Fruit fly (Drosophila melanogaster) whole organism, embryonic: Measurements from ENCODE around the gene RtcB.

ENCODE experiments used
- Ada2b ChIP-seq: fragments of 200-800 bp; sonication (Bioruptor generic); IDR thresholded peaks from 2 replicates; pipeline ENCODE4 v1.3.6; 2022; ENCODE audit warnings: missing biosample characterization, missing genetic modification characterization
- Antp ChIP-seq: fragments of 200-800 bp; sonication (Bioruptor generic); optimal IDR thresholded peaks from 3 replicates; lab custom pipeline; 2016; ENCODE audit warnings: missing biosample characterization, missing genetic modification characterization
- Bdp1 ChIP-seq: fragments of 200-800 bp; sonication (Bioruptor generic); optimal IDR thresholded peaks from 3 replicates; lab custom pipeline; 2016; ENCODE audit warnings: missing biosample characterization, missing genetic modification characterization
- CG1024 ChIP-seq: fragments of 200-800 bp; sonication (Bioruptor generic); IDR thresholded peaks from 2 replicates; pipeline ENCODE4 v1.3.6; 2022; ENCODE audit warnings: missing biosample characterization, missing genetic modification characterization
- CG10543 ChIP-seq: fragments of 200-800 bp; sonication (Bioruptor generic); optimal IDR thresholded peaks from 3 replicates; lab custom pipeline; 2017; ENCODE audit warnings: missing biosample characterization, mild to moderate bottlenecking, missing genetic modification characterization, moderate library complexity
- CG11398 ChIP-seq: fragments of 200-800 bp; sonication (Bioruptor generic); optimal IDR thresholded peaks from 2 replicates; lab custom pipeline; 2016; ENCODE audit warnings: missing biosample characterization, missing genetic modification characterization
- CG12104 ChIP-seq: fragments of 200-800 bp; sonication (Bioruptor generic); optimal IDR thresholded peaks from 3 replicates; lab custom pipeline; 2016; ENCODE audit warnings: missing biosample characterization, missing genetic modification characterization
- CG14050 ChIP-seq: fragments of 200-800 bp; sonication (Bioruptor generic); IDR thresholded peaks from 3 replicates; pipeline ENCODE4 v1.3.6; 2022; ENCODE audit warnings: missing biosample characterization, missing genetic modification characterization
- CG15073 ChIP-seq: fragments of 200-800 bp; sonication (Bioruptor generic); optimal IDR thresholded peaks from 2 replicates; lab custom pipeline; 2016; ENCODE audit warnings: missing biosample characterization, missing genetic modification characterization
- CG1529 ChIP-seq: fragments of 200-800 bp; sonication (Bioruptor generic); optimal IDR thresholded peaks from 3 replicates; lab custom pipeline; 2018; ENCODE audit warnings: missing biosample characterization, missing genetic modification characterization
- CG1647 ChIP-seq: fragments of 200-800 bp; sonication (Bioruptor generic); optimal IDR thresholded peaks from 3 replicates; lab custom pipeline; 2016; ENCODE audit warnings: missing biosample characterization, missing genetic modification characterization
- CG16813 ChIP-seq: fragments of 200-800 bp; sonication (Bioruptor generic); IDR thresholded peaks from 3 replicates; pipeline ENCODE4 v1.3.6; 2022; ENCODE audit warnings: missing biosample characterization, missing genetic modification characterization; ENCODE audit not compliant: partially characterized antibody
- CG16815 ChIP-seq: fragments of 200-800 bp; sonication (Bioruptor generic); optimal IDR thresholded peaks from 3 replicates; lab custom pipeline; 2017; ENCODE audit warnings: missing biosample characterization, mild to moderate bottlenecking, missing genetic modification characterization
- CG16863 ChIP-seq: fragments of 200-800 bp; sonication (Bioruptor generic); optimal IDR thresholded peaks from 3 replicates; lab custom pipeline; 2016; ENCODE audit warnings: missing biosample characterization, missing genetic modification characterization
- CG2889 ChIP-seq: fragments of 200-800 bp; sonication (Bioruptor generic); IDR thresholded peaks from 3 replicates; pipeline ENCODE4 v1.3.6; 2022; ENCODE audit warnings: missing biosample characterization, missing genetic modification characterization
- CG3407 ChIP-seq: fragments of 200-800 bp; sonication (Bioruptor generic); optimal IDR thresholded peaks from 2 replicates; lab custom pipeline; 2018; ENCODE audit warnings: missing biosample characterization, mild to moderate bottlenecking, missing genetic modification characterization
- CG3847 ChIP-seq: fragments of 200-800 bp; sonication (Bioruptor generic); IDR thresholded peaks from 2 replicates; pipeline ENCODE4 v1.3.6; 2022; ENCODE audit warnings: missing biosample characterization, missing genetic modification characterization
- CG4707 ChIP-seq: fragments of 200-800 bp; sonication (Bioruptor generic); optimal IDR thresholded peaks from 2 replicates; lab custom pipeline; 2018; ENCODE audit warnings: missing biosample characterization, mild to moderate bottlenecking, missing genetic modification characterization, moderate library complexity
- CG4730 ChIP-seq: fragments of 200-800 bp; sonication (Bioruptor generic); IDR thresholded peaks from 2 replicates; pipeline ENCODE4 v1.3.6; 2022; ENCODE audit warnings: missing biosample characterization, missing genetic modification characterization
- CG6765 ChIP-seq: fragments of 200-800 bp; sonication (Bioruptor generic); optimal IDR thresholded peaks from 3 replicates; lab custom pipeline; 2017; ENCODE audit warnings: missing biosample characterization, mild to moderate bottlenecking, missing genetic modification characterization
- CG7786 ChIP-seq: fragments of 200-800 bp; sonication (Bioruptor generic); optimal IDR thresholded peaks from 2 replicates; lab custom pipeline; 2016; ENCODE audit warnings: missing biosample characterization, missing genetic modification characterization
- CG7963 ChIP-seq: fragments of 200-800 bp; sonication (Bioruptor generic); IDR thresholded peaks from 3 replicates; pipeline ENCODE4 v1.3.6; 2022; ENCODE audit warnings: missing biosample characterization, missing genetic modification characterization; ENCODE audit not compliant: partially characterized antibody
- Camta ChIP-seq: fragments of 200-800 bp; sonication (Bioruptor generic); optimal IDR thresholded peaks from 2 replicates; lab custom pipeline; 2016; ENCODE audit warnings: missing biosample characterization, missing genetic modification characterization
- Ets65A ChIP-seq: fragments of 200-800 bp; sonication (Bioruptor generic); peaks from one replicate; lab custom pipeline; 2016; ENCODE audit warnings: missing biosample characterization, missing genetic modification characterization
- HLH54F ChIP-seq: fragments of 200-800 bp; sonication (Bioruptor generic); optimal IDR thresholded peaks from 3 replicates; lab custom pipeline; 2016; ENCODE audit warnings: missing biosample characterization, missing genetic modification characterization
- Nf-YA ChIP-seq: fragments of 200-800 bp; sonication (Bioruptor generic); IDR thresholded peaks from 2 replicates; pipeline ENCODE4 v1.3.6; 2022; ENCODE audit warnings: missing biosample characterization, missing genetic modification characterization
- Sin3A ChIP-seq: fragments of >200 bp; optimal IDR thresholded peaks from 2 replicates; lab custom pipeline; 2018
- Stat92E ChIP-seq, 3 experiments: fragments of >200 bp in 2 of 3; fragments of 200-800 bp in 1 of 3; sonication (Bioruptor generic) in 1 of 3; optimal IDR thresholded peaks; 2 replicates each; lab custom pipeline; 2017 to 2019; ENCODE audit warnings: missing biosample characterization in 3 of 3, missing genetic modification characterization in 3 of 3, mild to moderate bottlenecking in 1 of 3, moderate library complexity in 1 of 3
- cas ChIP-seq: fragments of 200-800 bp; sonication (Bioruptor generic); IDR thresholded peaks from 2 replicates; pipeline ENCODE4 v1.3.6; 2022; ENCODE audit warnings: missing biosample characterization, missing genetic modification characterization
- cato ChIP-seq: fragments of 200-800 bp; sonication (Bioruptor generic); optimal IDR thresholded peaks from 2 replicates; lab custom pipeline; 2016; ENCODE audit warnings: missing biosample characterization, missing genetic modification characterization, borderline replicate concordance
- cg ChIP-seq: fragments of 200-800 bp; sonication (Bioruptor generic); optimal IDR thresholded peaks from 3 replicates; lab custom pipeline; 2019; ENCODE audit warnings: missing biosample characterization, mild to moderate bottlenecking, missing genetic modification characterization, moderate library complexity
- croc ChIP-seq: fragments of 200-800 bp; sonication (Bioruptor generic); conservative IDR thresholded peaks from 3 replicates; pipeline ENCODE4 v1.3.6; 2022; ENCODE audit warnings: missing biosample characterization, missing genetic modification characterization
- danr ChIP-seq: fragments of 200-800 bp; sonication (Bioruptor generic); IDR thresholded peaks from 2 replicates; pipeline ENCODE4 v1.3.6; 2022; ENCODE audit warnings: missing biosample characterization, missing genetic modification characterization
- ftz-f1 ChIP-seq: fragments of 200-800 bp; sonication (Bioruptor generic); optimal IDR thresholded peaks from 2 replicates; lab custom pipeline; 2016; ENCODE audit warnings: missing biosample characterization, missing genetic modification characterization
- gsb ChIP-seq: fragments of 200-800 bp; sonication (Bioruptor generic); IDR thresholded peaks from 2 replicates; pipeline ENCODE4 v1.3.6; 2022; ENCODE audit warnings: missing biosample characterization, missing genetic modification characterization
- jing ChIP-seq: fragments of 200-800 bp; sonication (Bioruptor generic); optimal IDR thresholded peaks from 2 replicates; lab custom pipeline; 2018; ENCODE audit warnings: missing biosample characterization, mild to moderate bottlenecking, missing genetic modification characterization
- knrl ChIP-seq: fragments of 200-800 bp; sonication (Bioruptor generic); IDR thresholded peaks from 3 replicates; pipeline ENCODE4 v1.3.6; 2022; ENCODE audit warnings: missing biosample characterization, missing genetic modification characterization; ENCODE audit not compliant: partially characterized antibody
- lmd ChIP-seq: fragments of 200-800 bp; sonication (Bioruptor generic); IDR thresholded peaks from 2 replicates; pipeline ENCODE4 v1.3.6; 2022; ENCODE audit warnings: missing biosample characterization, missing genetic modification characterization
- mirr ChIP-seq: fragments of 200-800 bp; sonication (Bioruptor generic); optimal IDR thresholded peaks from 3 replicates; lab custom pipeline; 2018; ENCODE audit warnings: missing biosample characterization, mild to moderate bottlenecking, missing genetic modification characterization
- nerfin-1 ChIP-seq: fragments of 200-800 bp; sonication (Bioruptor generic); optimal IDR thresholded peaks from 3 replicates; lab custom pipeline; 2019; ENCODE audit warnings: missing biosample characterization, mild to moderate bottlenecking, missing genetic modification characterization, moderate library complexity
- odd ChIP-seq: fragments of 200-800 bp; sonication (Bioruptor generic); optimal IDR thresholded peaks from 2 replicates; lab custom pipeline; 2017; ENCODE audit warnings: missing biosample characterization, mild to moderate bottlenecking, missing genetic modification characterization
- pfk ChIP-seq: fragments of 200-800 bp; sonication (Bioruptor generic); optimal IDR thresholded peaks from 2 replicates; lab custom pipeline; 2018; ENCODE audit warnings: missing biosample characterization, mild to moderate bottlenecking, missing genetic modification characterization, moderate library complexity
- pnt ChIP-seq: fragments of 200-800 bp; sonication (Bioruptor generic); optimal IDR thresholded peaks from 3 replicates; lab custom pipeline; 2016; ENCODE audit warnings: missing biosample characterization, missing genetic modification characterization
- prd ChIP-seq, 3 experiments: fragments of >200 bp in 2 of 3; fragments of 200-800 bp in 1 of 3; sonication (Bioruptor generic) in 1 of 3; optimal IDR thresholded peaks in 2 of 3; IDR thresholded peaks in 1 of 3; 2 replicates in 2 of 3; 3 replicates in 1 of 3; pipeline versions ENCODE4 v1.3.6 to Lab custom; 2017 to 2022; ENCODE audit warnings: missing biosample characterization in 1 of 3, missing genetic modification characterization in 1 of 3
- slou ChIP-seq: fragments of 200-800 bp; sonication (Bioruptor generic); optimal IDR thresholded peaks from 3 replicates; lab custom pipeline; 2016; ENCODE audit warnings: missing biosample characterization, missing genetic modification characterization
- stc ChIP-seq: fragments of 200-800 bp; sonication (Bioruptor generic); IDR thresholded peaks from 2 replicates; pipeline ENCODE4 v1.3.6; 2022; ENCODE audit warnings: missing biosample characterization, missing genetic modification characterization
- usp ChIP-seq: fragments of >200 bp; optimal IDR thresholded peaks from 2 replicates; lab custom pipeline; 2017; ENCODE audit warnings: missing biosample characterization, missing genetic modification characterization
- yki ChIP-seq: fragments of >200 bp; optimal IDR thresholded peaks from 3 replicates; lab custom pipeline; 2018
- zen ChIP-seq: fragments of 200-800 bp; sonication (Bioruptor generic); optimal IDR thresholded peaks from 3 replicates; lab custom pipeline; 2018; ENCODE audit warnings: missing biosample characterization, mild to moderate bottlenecking, missing genetic modification characterization, moderate library complexity
- zen2 ChIP-seq: fragments of 200-800 bp; sonication (Bioruptor generic); IDR thresholded peaks from 3 replicates; pipeline ENCODE4 v1.3.6; 2022; ENCODE audit warnings: missing biosample characterization, missing genetic modification characterization; ENCODE audit not compliant: partially characterized antibody
- zf30C ChIP-seq: fragments of 200-800 bp; sonication (Bioruptor generic); optimal IDR thresholded peaks from 3 replicates; lab custom pipeline; 2018; ENCODE audit warnings: missing biosample characterization, mild to moderate bottlenecking, missing genetic modification characterization

The RtcB gene

dm6 chr2L:19444734-19445140 is 14.3 kb downstream of the RtcB start, which contains the start of gene Hs2st (continued):
- TF ChIP-seq yki (lab: Kevin White, UChicago): no peak
- TF ChIP-seq cas (GFP tag; lab: Robert Waterston, UW): peak; percentile 89
- TF ChIP-seq prd (optimal IDR thresholded peaks at IDR 0.05; lab: Kevin White, UChicago): no peak
- peak; percentile 97 for TF ChIP-seq prd (GFP tag; IDR thresholded peaks at IDR 0.05; lab: Robert Waterston, UW)
- TF ChIP-seq CG7786 (GFP tag; lab: Kevin White, UChicago): peak; percentile 96
- peak; percentile 59; the same call in 1 of the 2 replicates for TF ChIP-seq CG1024 (GFP tag; lab: Robert Waterston, UW)
- no peak for TF ChIP-seq zf30C (GFP tag; lab: Kevin White, UChicago)
- peak; percentile 92 for TF ChIP-seq CG1647
- peak; percentile 91 for TF ChIP-seq Bdp1
- peak; percentile 90 for TF ChIP-seq Camta
- peak; percentile 34 for TF ChIP-seq pfk (GFP tag; lab: Kevin White, UChicago)
- peak; percentile 81 for TF ChIP-seq stc (GFP tag; lab: Robert Waterston, UW)
- peak; percentile 82 for TF ChIP-seq CG1529 (GFP tag; lab: Kevin White, UChicago)
- TF ChIP-seq odd (GFP tag; lab: Kevin White, UChicago): peak; percentile 69
- TF ChIP-seq CG16815 (GFP tag; lab: Kevin White, UChicago): peak; percentile 94
- peak; percentile 93 for TF ChIP-seq slou (GFP tag; lab: Kevin White, UChicago)
- TF ChIP-seq pnt (GFP tag; lab: Kevin White, UChicago): peak; percentile 95
- peak; percentile 24 for TF ChIP-seq CG4707
- TF ChIP-seq CG10543 (GFP tag; lab: Kevin White, UChicago): peak; percentile 91
- peak; percentile 79 for TF ChIP-seq mirr (GFP tag; lab: Kevin White, UChicago)
- peak; percentile 90 for TF ChIP-seq CG2889 (GFP tag; lab: Robert Waterston, UW)
- TF ChIP-seq HLH54F (GFP tag; lab: Kevin White, UChicago): peak; percentile 97
- peak; percentile 94 for TF ChIP-seq cato (GFP tag; lab: Kevin White, UChicago)
- TF ChIP-seq CG15073 (GFP tag; lab: Kevin White, UChicago): peak; percentile 80
- TF ChIP-seq Sin3A (lab: Kevin White, UChicago): peak; percentile 98
- TF ChIP-seq CG11398 (GFP tag; lab: Kevin White, UChicago): peak; percentile 84
- TF ChIP-seq gsb (GFP tag; lab: Robert Waterston, UW): peak; percentile 68
- peak in 1 of 3 experiments; percentile 59 for TF ChIP-seq Stat92E (GFP tag; optimal IDR thresholded peaks at IDR 0.05; lab: Kevin White, UChicago)
- no peak for TF ChIP-seq usp (GFP tag; lab: Kevin White, UChicago)
- peak; percentile 91 for TF ChIP-seq croc
- peak; percentile 52; the same call in 2 of the 3 replicates for TF ChIP-seq CG16813 (GFP tag; lab: Robert Waterston, UW)
- peak; percentile 90 for TF ChIP-seq Ada2b (GFP tag; lab: Robert Waterston, UW)
- peak; percentile 74 for TF ChIP-seq jing (GFP tag; lab: Kevin White, UChicago)
- TF ChIP-seq CG7963 (GFP tag; lab: Robert Waterston, UW): no peak
- TF ChIP-seq danr (GFP tag; lab: Robert Waterston, UW): peak; percentile 89
- TF ChIP-seq cg (GFP tag; lab: Kevin White, UChicago): no peak
- TF ChIP-seq ftz-f1 (GFP tag; lab: Kevin White, UChicago): peak; percentile 88
- TF ChIP-seq lmd (GFP tag; lab: Robert Waterston, UW): peak; percentile 96
- peak; percentile 86 for TF ChIP-seq CG16863
- TF ChIP-seq zen2: no peak
- TF ChIP-seq Ets65A (GFP tag; lab: Kevin White, UChicago): peak; percentile 100
- TF ChIP-seq CG3847 (GFP tag; lab: Robert Waterston, UW): peak; percentile 97
- peak; percentile 59; the same call in 2 of the 3 replicates for TF ChIP-seq knrl (GFP tag; lab: Robert Waterston, UW)
- TF ChIP-seq CG14050 (GFP tag; lab: Robert Waterston, UW): peak; percentile 86
- TF ChIP-seq CG6765 (GFP tag; lab: Kevin White, UChicago): peak; percentile 71
- peak; percentile 98 for TF ChIP-seq nerfin-1 (tag; lab: Kevin White, UChicago)
- TF ChIP-seq Antp: peak; percentile 96
- peak; percentile 90 for TF ChIP-seq CG4730 (GFP tag; lab: Robert Waterston, UW)
- TF ChIP-seq CG3407 (GFP tag; lab: Kevin White, UChicago): peak; percentile 74
- TF ChIP-seq Nf-YA (GFP tag; lab: Robert Waterston, UW): peak; percentile 65; the same call in 1 of the 2 replicates
- peak; percentile 90 for TF ChIP-seq zen (tag; lab: Kevin White, UChicago)
- TF ChIP-seq CG12104 (GFP tag; lab: Kevin White, UChicago): peak; percentile 85
